Fruit fly (Drosophila melanogaster): ENCODE data around the gene CG34124.

The CG34124 gene

DNA sequence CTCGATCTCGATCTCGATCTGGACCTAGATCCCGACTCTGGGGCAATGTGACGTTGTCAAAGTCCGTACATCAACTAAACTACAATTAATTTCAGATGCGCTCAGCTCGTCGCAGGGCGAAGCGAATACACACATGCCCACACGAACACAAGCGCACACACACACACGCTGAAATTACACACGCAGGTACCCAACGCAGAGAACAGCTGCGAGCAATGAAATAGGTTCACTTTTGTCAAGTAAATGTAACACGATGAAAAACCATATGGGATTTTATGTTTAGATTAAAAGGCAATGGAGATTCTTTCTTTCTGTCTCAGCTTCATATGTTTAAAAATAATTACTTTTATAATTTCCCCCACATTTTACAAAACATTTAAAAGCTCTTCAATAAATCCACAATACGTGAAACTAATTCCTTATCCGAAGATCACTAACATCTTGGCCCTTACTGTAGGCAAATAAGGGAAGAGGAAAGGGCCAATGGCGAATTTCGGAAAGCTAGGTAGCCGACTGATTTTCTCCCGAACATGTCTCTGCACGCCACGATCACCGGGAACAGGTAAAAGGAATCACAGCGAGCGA lies 42.2 kb downstream of the CG34124 start (continued):
- TF ChIP-seq cas (GFP tag; IDR thresholded peaks at IDR 0.05) = peak; percentile 70
- peak; percentile 85 for TF ChIP-seq CG12659 (GFP tag; optimal IDR thresholded peaks at IDR 0.05)
- peak; percentile 80 for TF ChIP-seq ara (GFP tag; IDR thresholded peaks at IDR 0.05)
- TF ChIP-seq Oaz (GFP tag; IDR thresholded peaks at IDR 0.05) = peak; percentile 58
- peak; percentile 78 for TF ChIP-seq CG18476 (GFP tag; optimal IDR thresholded peaks at IDR 0.05)
- peak; percentile 75 for TF ChIP-seq CG4424 (GFP tag; optimal IDR thresholded peaks at IDR 0.05)
- TF ChIP-seq HmgD (GFP tag; optimal IDR thresholded peaks at IDR 0.05) = peak; percentile 69
- TF ChIP-seq phol (tag; optimal IDR thresholded peaks at IDR 0.05) = peak; percentile 84
- peak; percentile 51 for TF ChIP-seq Adf1 (GFP tag; IDR thresholded peaks at IDR 0.05)
- TF ChIP-seq CG12155 (GFP tag; optimal IDR thresholded peaks at IDR 0.05) = peak; percentile 75
- TF ChIP-seq Dbx (GFP tag; IDR thresholded peaks at IDR 0.05) = peak; percentile 53
- peak; percentile 59 for TF ChIP-seq CG12071 (GFP tag; optimal IDR thresholded peaks at IDR 0.05)
- peak; percentile 96 for TF ChIP-seq CG33557 (GFP tag; optimal IDR thresholded peaks at IDR 0.05)
- peak; percentile 62 for TF ChIP-seq slp2 (GFP tag; optimal IDR thresholded peaks at IDR 0.05)
- TF ChIP-seq CG6272 (GFP tag; IDR thresholded peaks at IDR 0.05) = 0 out of 2 replicates have a peak, but pooled peaks have one; percentile 25
- peak; percentile 33 for TF ChIP-seq CG17802 (tag; optimal IDR thresholded peaks at IDR 0.05)
- TF ChIP-seq NfI (GFP tag; optimal IDR thresholded peaks at IDR 0.05) = peak; percentile 75
- no peak for TF ChIP-seq luna (GFP tag; optimal IDR thresholded peaks at IDR 0.05)
- no peak for TF ChIP-seq Trl (optimal IDR thresholded peaks at IDR 0.05)
- TF ChIP-seq Trl (GFP tag; optimal IDR thresholded peaks at IDR 0.05) = peak; percentile 26
- TF ChIP-seq bsh (GFP tag; optimal IDR thresholded peaks at IDR 0.05) = peak; percentile 75 to 83
- no peak for TF ChIP-seq Doc2 (GFP tag; IDR thresholded peaks at IDR 0.05)
- peak; percentile 48; the same call in 2 of the 3 replicates for TF ChIP-seq ase (GFP tag; IDR thresholded peaks at IDR 0.05)
- TF ChIP-seq CG33213 (GFP tag; optimal IDR thresholded peaks at IDR 0.05) = peak; percentile 65
- TF ChIP-seq yki (optimal IDR thresholded peaks at IDR 0.05) = peak; percentile 68
- TF ChIP-seq CG1233 (GFP tag; optimal IDR thresholded peaks at IDR 0.05) = peak; percentile 86
- peak; percentile 82 for TF ChIP-seq CG32767 (GFP tag; IDR thresholded peaks at IDR 0.05)
- TF ChIP-seq fd64A (GFP tag; optimal IDR thresholded peaks at IDR 0.05) = no peak
- peak; percentile 73 for TF ChIP-seq Blimp-1 (GFP tag; optimal IDR thresholded peaks at IDR 0.05)
- no peak for TF ChIP-seq vnd (GFP tag; IDR thresholded peaks at IDR 0.05; ENCODE audit: partially characterized antibody)
- TF ChIP-seq CG8388 (GFP tag; optimal IDR thresholded peaks at IDR 0.05) = peak; percentile 82
- TF ChIP-seq Ptx1 (GFP tag; IDR thresholded peaks at IDR 0.05) = peak; percentile 83
- peak; percentile 64 for TF ChIP-seq CG16863 (GFP tag; optimal IDR thresholded peaks at IDR 0.05)
- peak in 1 of 2 experiments; percentile 21 for TF ChIP-seq crp (GFP tag; optimal IDR thresholded peaks at IDR 0.05)
- peak; percentile 87 for TF ChIP-seq Hmr (GFP tag; optimal IDR thresholded peaks at IDR 0.05)
- peak; percentile 48 for TF ChIP-seq Mes4 (GFP tag; optimal IDR thresholded peaks at IDR 0.05)
- TF ChIP-seq her (GFP tag; optimal IDR thresholded peaks at IDR 0.05) = peak; percentile 46
- TF ChIP-seq CG7786 (GFP tag; optimal IDR thresholded peaks at IDR 0.05) = peak; percentile 79
- TF ChIP-seq Dad (GFP tag; optimal IDR thresholded peaks at IDR 0.05) = peak; percentile 53
- peak; percentile 74 for TF ChIP-seq ind (GFP tag; optimal IDR thresholded peaks at IDR 0.05)
- TF ChIP-seq CG12299 (tag; optimal IDR thresholded peaks at IDR 0.05) = peak; percentile 78
- peak; percentile 44 for TF ChIP-seq slou (GFP tag; optimal IDR thresholded peaks at IDR 0.05)
- TF ChIP-seq CG17829 (tag; optimal IDR thresholded peaks at IDR 0.05) = peak; percentile 92
- peak; percentile 86 for TF ChIP-seq lbe (GFP tag; optimal IDR thresholded peaks at IDR 0.05)
- TF ChIP-seq nmo (GFP tag; optimal IDR thresholded peaks at IDR 0.05) = peak; percentile 86
- peak; percentile 93 for TF ChIP-seq CG8924 (tag; optimal IDR thresholded peaks at IDR 0.05)
- peak; percentile 78 for TF ChIP-seq kni (GFP tag; optimal IDR thresholded peaks at IDR 0.05)
- TF ChIP-seq Gsc (GFP tag; IDR thresholded peaks at IDR 0.05) = peak; percentile 50
- peak; percentile 85 for TF ChIP-seq Sox100B (GFP tag; optimal IDR thresholded peaks at IDR 0.05)
- peak; percentile 79 for TF ChIP-seq unpg (GFP tag; optimal IDR thresholded peaks at IDR 0.05)
- TF ChIP-seq CkIIα-i1 (GFP tag; IDR thresholded peaks at IDR 0.05) = no peak

Measured in whole organism, embryonic.